Worm (Caenorhabditis elegans) whole organism, late embryonic: ENCODE results near the gene dpf-1.

ENCODE experiments used
- ama-1 ChIP-seq: fragments of 150-350 bp; optimal IDR thresholded peaks from 2 replicates; lab custom pipeline; 2014
- ceh-9 ChIP-seq: sonication (generic microtip); optimal IDR thresholded peaks from 2 replicates; lab custom pipeline; 2016; ENCODE audit warnings: mild to moderate bottlenecking, missing genetic modification characterization, inconsistent platforms, missing compliant biosample characterization
- dve-1 ChIP-seq: sonication (generic microtip); optimal IDR thresholded peaks from 2 replicates; lab custom pipeline; 2017; ENCODE audit warnings: antibody characterized with exemption, mild to moderate bottlenecking, missing genetic modification characterization, missing compliant biosample characterization
- elt-2 ChIP-seq: sonication (generic microtip); optimal IDR thresholded peaks from 2 replicates; lab custom pipeline; 2016; ENCODE audit warnings: missing genetic modification reagents, missing genetic modification characterization, missing compliant biosample characterization
- madf-2 ChIP-seq: sonication (generic microtip); optimal IDR thresholded peaks from 2 replicates; lab custom pipeline; 2017; ENCODE audit warnings: missing genetic modification characterization, missing compliant biosample characterization
- nfya-1 ChIP-seq: sonication (generic microtip); optimal IDR thresholded peaks from 2 replicates; lab custom pipeline; 2017; ENCODE audit warnings: missing genetic modification characterization, mild to moderate bottlenecking, missing compliant biosample characterization, antibody characterized with exemption, moderate library complexity
- pag-3 ChIP-seq: sonication (generic microtip); optimal IDR thresholded peaks from 2 replicates; lab custom pipeline; 2016; ENCODE audit warnings: missing compliant biosample characterization, missing genetic modification characterization, borderline replicate concordance
- pha-4 ChIP-seq: fragments of 150-350 bp; optimal IDR thresholded peaks from 2 replicates; lab custom pipeline; 2018; ENCODE audit warnings: missing biosample characterization, missing genetic modification reagents, missing genetic modification characterization
- ref-2 ChIP-seq: sonication (generic microtip); optimal IDR thresholded peaks from 2 replicates; lab custom pipeline; 2016; ENCODE audit warnings: missing genetic modification characterization, missing compliant biosample characterization
- sdc-2 ChIP-seq: sonication (generic microtip); optimal IDR thresholded peaks from 2 replicates; lab custom pipeline; 2016; ENCODE audit warnings: missing genotype, missing genetic modification characterization, missing compliant biosample characterization
- sox-4 ChIP-seq: sonication (generic microtip); optimal IDR thresholded peaks from 2 replicates; lab custom pipeline; 2017; ENCODE audit warnings: mild to moderate bottlenecking, missing genetic modification characterization, inconsistent platforms, missing compliant biosample characterization
- syd-9 ChIP-seq: sonication (generic microtip); optimal IDR thresholded peaks from 2 replicates; lab custom pipeline; 2016; ENCODE audit warnings: mild to moderate bottlenecking, missing genetic modification characterization, moderate library complexity, missing compliant biosample characterization
- unc-86 ChIP-seq: sonication (generic microtip); optimal IDR thresholded peaks from 2 replicates; lab custom pipeline; 2016; ENCODE audit warnings: missing genetic modification characterization, missing compliant biosample characterization

DNA sequence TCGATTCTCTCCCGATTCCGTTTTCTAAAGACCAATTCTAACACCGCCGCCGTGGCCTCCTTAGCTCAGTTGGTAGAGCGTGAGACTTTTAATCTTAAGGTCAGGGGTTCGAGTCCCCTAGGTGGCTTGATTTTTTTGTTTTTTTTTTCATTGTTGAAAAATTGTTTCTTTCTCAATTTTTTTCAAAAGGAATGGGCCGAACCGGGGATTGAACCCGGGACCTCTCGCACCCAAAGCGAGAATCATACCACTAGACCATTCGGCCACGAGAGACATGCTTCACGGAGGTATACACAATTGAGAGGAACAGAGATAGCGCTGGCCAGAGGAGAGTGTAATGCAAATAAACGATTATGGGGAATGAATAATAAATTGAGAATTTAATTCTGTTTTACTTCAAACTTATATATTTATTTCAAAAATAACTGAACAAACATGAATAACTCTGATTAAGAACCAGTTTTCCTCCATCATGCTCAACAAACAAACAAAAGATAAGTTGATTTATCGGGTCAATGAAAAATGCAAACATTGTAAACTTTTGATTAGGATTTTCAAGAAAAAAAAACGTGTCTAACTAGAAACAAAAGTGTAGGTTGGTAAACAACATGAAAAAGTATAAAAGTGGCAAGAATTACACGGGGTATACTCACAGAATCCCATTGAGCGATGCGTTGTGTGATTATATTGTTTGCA, 5.9 kb upstream of the dpf-1 start, which contains the start of gene pqn-71:
- TF ChIP-seq ama-1 (lab: Kevin White, UChicago) (no peak), ref-2 (tag; lab: Kevin White, UChicago) (peak; percentile 79), ceh-9 (tag; lab: Kevin White, UChicago) (peak; percentile 18), pha-4 (tag; lab: Kevin White, UChicago) (no peak), dve-1 (tag; lab: Kevin White, UChicago) (peak; percentile 83), sox-4 (tag; lab: Kevin White, UChicago) (peak; percentile 77), madf-2 (tag; lab: Kevin White, UChicago) (peak; percentile 90), unc-86 (tag; lab: Kevin White, UChicago) (peak; percentile 83), sdc-2 (tag; lab: Kevin White, UChicago) (peak; percentile 80), elt-2 (tag; lab: Kevin White, UChicago) (peak; percentile 91), pag-3 (tag; lab: Kevin White, UChicago) (peak; percentile 30), syd-9 (peak; percentile 84), nfya-1 (tag; lab: Kevin White, UChicago) (peak; percentile 77)
